Worm (Caenorhabditis elegans): ENCODE measurements around the gene dod-22.

DNA sequence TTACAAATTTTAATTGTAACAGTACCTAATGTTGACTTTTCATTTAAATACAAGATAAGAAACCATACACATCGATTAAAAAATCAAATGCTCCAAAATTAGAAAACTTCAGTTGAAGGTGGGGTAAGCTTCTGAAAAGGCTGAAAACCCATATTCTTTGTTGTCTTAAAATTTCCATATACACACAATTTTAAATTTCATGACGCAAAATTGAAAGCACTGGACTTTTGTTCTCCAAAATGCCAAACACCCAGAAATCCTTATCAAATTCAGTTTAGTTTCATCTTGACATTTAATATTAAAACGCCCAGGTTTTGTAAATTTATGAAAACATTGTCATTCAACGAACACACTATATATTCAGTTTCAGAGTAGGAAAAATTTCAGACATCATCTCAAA lies 5.0 kb upstream of the dod-22 start, which contains the start of gene F55G11.7:
- TF ChIP-seq T22C8.4 (GFP tag; IDR thresholded peaks at IDR 0.05) = no peak
- no peak for TF ChIP-seq ztf-29 (GFP tag; IDR thresholded peaks at IDR 0.05)
- no peak for TF ChIP-seq ref-1 (GFP tag; conservative IDR thresholded peaks at IDR 0.05)
- no peak for TF ChIP-seq cog-1 (tag; optimal IDR thresholded peaks at IDR 0.05)
- no peak for TF ChIP-seq klf-2 (GFP tag; conservative IDR thresholded peaks at IDR 0.05)
- TF ChIP-seq ztf-23 (GFP tag; IDR thresholded peaks at IDR 0.05) = no peak
- no peak for TF ChIP-seq tab-1 (GFP tag; IDR thresholded peaks at IDR 0.05)
